Worm (Caenorhabditis elegans): ENCODE measurements around the gene T09F3.4.

ce11 chrII:10435836-10436235 lies 40.3 kb downstream of the T09F3.4 start, which contains the start of gene cut-4:
- TF ChIP-seq med-1 (GFP tag; optimal IDR thresholded peaks at IDR 0.05; ENCODE audit: insufficient read depth) (no peak), flt-1 (GFP tag; IDR thresholded peaks at IDR 0.05) (no peak), T22C8.4 (GFP tag; IDR thresholded peaks at IDR 0.05) (no peak), klf-2 (GFP tag; conservative IDR thresholded peaks at IDR 0.05) (no peak)
